Worm (Caenorhabditis elegans) whole organism, young adult: ENCODE measurements around the gene W03G1.2.
A peak's percentile ranks its signal among the peaks of the same experiment; 100 is the strongest.

ENCODE experiments used
- C06A6.2 ChIP-seq: fragments of 200-800 bp; sonication (Bioruptor generic); conservative IDR thresholded peaks from 2 replicates; pipeline ENCODE4 v1.3.6; 2022; ENCODE audit warnings: missing genetic modification characterization, missing compliant biosample characterization
- C17E4.6 ChIP-seq: fragments of 200-800 bp; sonication (Bioruptor generic); IDR thresholded peaks from 2 replicates; pipeline ENCODE4 v1.3.6; 2022; ENCODE audit warnings: missing genetic modification reagents, missing genetic modification characterization, missing compliant biosample characterization
- D2030.7 ChIP-seq: fragments of 200-800 bp; sonication (Bioruptor generic); IDR thresholded peaks from 2 replicates; pipeline ENCODE4 v1.3.6; 2022; ENCODE audit warnings: missing genetic modification reagents, missing genetic modification characterization, missing compliant biosample characterization
- F49E8.2 ChIP-seq: sonication (generic microtip); optimal IDR thresholded peaks from 3 replicates; lab custom pipeline; 2017; ENCODE audit warnings: missing genetic modification characterization, mild to moderate bottlenecking, missing compliant biosample characterization, antibody characterized with exemption, moderate library complexity; ENCODE audit not compliant: insufficient read depth
- F57C9.4 ChIP-seq: sonication (generic microtip); optimal IDR thresholded peaks from 2 replicates; lab custom pipeline; 2017; ENCODE audit warnings: mild to moderate bottlenecking, missing genetic modification characterization, missing compliant biosample characterization
- Y53F4B.3 ChIP-seq: fragments of 200-800 bp; sonication (Bioruptor generic); IDR thresholded peaks from 2 replicates; pipeline ENCODE4 v1.3.6; 2022; ENCODE audit warnings: missing genetic modification reagents, missing genetic modification characterization, missing compliant biosample characterization
- Y79H2A.3 ChIP-seq: fragments of 200-800 bp; sonication (Bioruptor generic); conservative IDR thresholded peaks from 2 replicates; pipeline ENCODE4 v1.3.6; 2022; ENCODE audit warnings: missing genetic modification reagents, missing genetic modification characterization, missing compliant biosample characterization
- akir-1 ChIP-seq: fragments of 200-800 bp; sonication (Bioruptor generic); optimal IDR thresholded peaks from 2 replicates; lab custom pipeline; 2018; ENCODE audit warnings: mild to moderate bottlenecking, missing genetic modification characterization, moderate library complexity, missing compliant biosample characterization
- attf-6 ChIP-seq: fragments of 200-800 bp; sonication (Bioruptor generic); IDR thresholded peaks from 2 replicates; pipeline ENCODE4 v1.3.6; 2022; ENCODE audit warnings: missing genetic modification reagents, missing genetic modification characterization, missing compliant biosample characterization
- cebp-1 ChIP-seq, 2 experiments: fragments of 200-800 bp in 1 of 2; sonication (Bioruptor generic) in 1 of 2; sonication (generic microtip) in 1 of 2; IDR thresholded peaks in 1 of 2; optimal IDR thresholded peaks in 1 of 2; 2 replicates each; pipeline versions ENCODE4 v1.3.6 to Lab custom; 2017 to 2022; ENCODE audit warnings: missing compliant biosample characterization in 2 of 2, missing genetic modification characterization in 2 of 2, mild to moderate bottlenecking in 1 of 2, missing genetic modification reagents in 1 of 2, moderate library complexity in 1 of 2
- ceh-100 ChIP-seq: fragments of 200-800 bp; sonication (Bioruptor generic); IDR thresholded peaks from 2 replicates; pipeline ENCODE4 v1.3.6; 2022; ENCODE audit warnings: missing genetic modification reagents, missing genetic modification characterization, missing compliant biosample characterization
- ceh-58 ChIP-seq: fragments of 200-800 bp; sonication (Bioruptor generic); IDR thresholded peaks from 2 replicates; pipeline ENCODE4 v1.3.6; 2022; ENCODE audit warnings: missing genetic modification characterization, missing compliant biosample characterization
- dox-1 ChIP-seq: fragments of 200-800 bp; sonication (Bioruptor generic); IDR thresholded peaks from 2 replicates; pipeline ENCODE4 v1.3.6; 2022; ENCODE audit warnings: missing genetic modification reagents, missing genetic modification characterization, missing compliant biosample characterization
- egrh-3 ChIP-seq: fragments of 200-800 bp; sonication (Bioruptor generic); IDR thresholded peaks from 2 replicates; pipeline ENCODE4 v1.3.6; 2022; ENCODE audit warnings: missing genetic modification reagents, missing genetic modification characterization, missing compliant biosample characterization
- ets-4 ChIP-seq: fragments of 200-800 bp; sonication (Bioruptor generic); optimal IDR thresholded peaks from 2 replicates; lab custom pipeline; 2018; ENCODE audit warnings: mild to moderate bottlenecking, missing genetic modification characterization, missing compliant biosample characterization
- him-1 ChIP-seq: sonication (generic microtip); optimal IDR thresholded peaks from 2 replicates; lab custom pipeline; 2016; ENCODE audit warnings: missing genotype, missing genetic modification reagents, missing genetic modification characterization, missing compliant biosample characterization
- let-607 ChIP-seq, 2 experiments: fragments of 200-800 bp in 1 of 2; sonication (Bioruptor generic) in 1 of 2; sonication (generic microtip) in 1 of 2; optimal IDR thresholded peaks; 2 replicates each; lab custom pipeline; 2016 to 2018; ENCODE audit warnings: mild to moderate bottlenecking in 2 of 2, missing compliant biosample characterization in 2 of 2, missing genetic modification characterization in 2 of 2, moderate library complexity in 2 of 2, missing genotype in 1 of 2
- lin-26 ChIP-seq: fragments of 200-800 bp; sonication (Bioruptor generic); IDR thresholded peaks from 2 replicates; pipeline ENCODE4 v1.3.6; 2022; ENCODE audit warnings: missing genetic modification reagents, missing genetic modification characterization, missing compliant biosample characterization
- madf-10 ChIP-seq: sonication (generic microtip); optimal IDR thresholded peaks from 2 replicates; lab custom pipeline; 2016; ENCODE audit warnings: mild to moderate bottlenecking, missing genetic modification characterization, missing compliant biosample characterization
- madf-6 ChIP-seq: fragments of 200-800 bp; sonication (Bioruptor generic); IDR thresholded peaks from 2 replicates; pipeline ENCODE4 v1.3.6; 2022; ENCODE audit warnings: missing genetic modification reagents, missing genetic modification characterization, missing compliant biosample characterization
- nhr-80 ChIP-seq: sonication (generic microtip); optimal IDR thresholded peaks from 2 replicates; lab custom pipeline; 2016; ENCODE audit warnings: missing genetic modification characterization, missing compliant biosample characterization
- nhr-90 ChIP-seq: sonication (generic microtip); optimal IDR thresholded peaks from 2 replicates; lab custom pipeline; 2016; ENCODE audit warnings: missing genotype, mild to moderate bottlenecking, missing genetic modification characterization, missing compliant biosample characterization
- rpc-1 ChIP-seq, 2 experiments: fragments of 150-350 bp in 1 of 2; sonication (generic microtip) in 1 of 2; optimal IDR thresholded peaks; 2 replicates each; lab custom pipeline; 2014 to 2018; ENCODE audit warnings: missing biosample characterization in 1 of 2, missing genetic modification characterization in 1 of 2, missing genetic modification reagents in 1 of 2, missing genotype in 1 of 2
- sdz-38 ChIP-seq: sonication (generic microtip); optimal IDR thresholded peaks from 2 replicates; lab custom pipeline; 2016; ENCODE audit warnings: missing genotype, missing genetic modification characterization, missing compliant biosample characterization
- tbp1 ChIP-seq: fragments of 200-800 bp; sonication (Bioruptor generic); optimal IDR thresholded peaks from 2 replicates; lab custom pipeline; 2018; ENCODE audit warnings: mild to moderate bottlenecking, missing genetic modification characterization, missing compliant biosample characterization
- xnd-1 ChIP-seq: sonication (generic microtip); optimal IDR thresholded peaks from 2 replicates; lab custom pipeline; 2016; ENCODE audit warnings: missing genotype, missing genetic modification reagents, missing genetic modification characterization, missing compliant biosample characterization
- zfh-2 ChIP-seq: fragments of 200-800 bp; sonication (Bioruptor generic); conservative IDR thresholded peaks from 2 replicates; pipeline ENCODE4 v1.3.6; 2022; ENCODE audit warnings: missing genetic modification reagents, missing genetic modification characterization, missing compliant biosample characterization
- zim-3 ChIP-seq: sonication (generic microtip); optimal IDR thresholded peaks from 2 replicates; lab custom pipeline; 2017; ENCODE audit warnings: mild to moderate bottlenecking, missing genetic modification characterization, moderate library complexity, missing compliant biosample characterization
- ztf-18 ChIP-seq: sonication (generic microtip); optimal IDR thresholded peaks from 2 replicates; lab custom pipeline; 2016; ENCODE audit warnings: missing genotype, mild to moderate bottlenecking, missing genetic modification characterization, missing compliant biosample characterization
- ztf-22 ChIP-seq: fragments of 200-800 bp; sonication (Bioruptor generic); optimal IDR thresholded peaks from 2 replicates; lab custom pipeline; 2018; ENCODE audit warnings: mild to moderate bottlenecking, missing genetic modification characterization, moderate library complexity, missing compliant biosample characterization
- ztf-26 ChIP-seq: sonication (generic microtip); optimal IDR thresholded peaks from 2 replicates; lab custom pipeline; 2017; ENCODE audit warnings: missing genetic modification characterization, missing compliant biosample characterization

Gene W03G1.2

DNA sequence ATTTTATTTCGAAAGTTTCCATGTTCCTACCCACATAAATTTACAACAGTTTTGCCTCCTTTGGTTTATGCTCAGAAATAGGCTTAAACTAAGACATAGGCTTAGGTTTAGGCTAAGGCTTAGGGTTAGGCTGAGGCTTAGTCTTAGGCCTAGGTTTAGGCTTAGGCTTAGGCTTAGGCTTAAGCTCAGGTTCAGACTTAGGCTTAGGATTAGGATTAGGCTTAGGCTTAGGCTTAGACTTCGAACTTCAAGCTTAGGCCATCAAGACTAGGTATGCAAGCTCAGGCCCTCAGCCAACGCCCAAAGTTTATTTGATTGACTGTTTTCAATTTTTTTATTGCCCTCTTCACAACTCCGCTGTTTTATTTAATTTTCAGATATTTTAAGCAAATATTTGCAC lies 21.4 kb downstream of the W03G1.2 start:
- TF ChIP-seq ztf-18 (tag; lab: Kevin White, UChicago), result no peak
- no peak for TF ChIP-seq ceh-100 (GFP tag; lab: Robert Waterston, UW)
- TF ChIP-seq, all 124 proteins: peak for 0

DNA sequence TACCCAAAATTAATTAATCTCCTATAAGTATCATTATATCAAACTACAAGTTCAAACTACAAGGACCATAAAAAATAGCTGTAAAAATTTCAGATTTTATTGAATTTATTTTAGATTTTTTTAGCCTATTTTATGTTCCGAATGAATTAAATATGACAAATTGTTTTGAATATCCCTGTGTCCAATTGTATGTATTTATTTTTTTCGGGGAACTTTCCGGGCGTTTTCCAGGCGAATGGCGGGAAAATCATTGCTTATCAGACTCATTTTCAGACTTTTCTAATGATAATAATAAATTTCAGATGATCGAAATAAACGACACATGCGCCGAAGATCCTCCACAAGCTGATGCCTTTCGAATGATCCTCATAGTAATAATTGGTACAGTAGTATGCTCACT lies 23.5 kb downstream of the W03G1.2 start, which contains the start of gene F56A11.4:
F56A11.4 (plus strand) TSS at position 301 of the 400 bp plus-strand sequence.
- TF ChIP-seq tbp1 (GFP tag; lab: Kevin White, UChicago) (no peak), C17E4.6 (GFP tag; lab: Robert Waterston, UW) (no peak), F49E8.2 (tag; lab: Kevin White, UChicago) (no peak), ceh-58 (GFP tag; lab: Robert Waterston, UW) (no peak), F57C9.4 (tag; lab: Kevin White, UChicago) (no peak), zim-3 (tag; lab: Kevin White, UChicago) (no peak), let-607 (tag; optimal IDR thresholded peaks at IDR 0.05; lab: Kevin White, UChicago) (no peak), madf-10 (tag; lab: Kevin White, UChicago) (no peak), dox-1 (GFP tag; lab: Robert Waterston, UW) (no peak), Y79H2A.3 (GFP tag; lab: Robert Waterston, UW) (no peak)

DNA sequence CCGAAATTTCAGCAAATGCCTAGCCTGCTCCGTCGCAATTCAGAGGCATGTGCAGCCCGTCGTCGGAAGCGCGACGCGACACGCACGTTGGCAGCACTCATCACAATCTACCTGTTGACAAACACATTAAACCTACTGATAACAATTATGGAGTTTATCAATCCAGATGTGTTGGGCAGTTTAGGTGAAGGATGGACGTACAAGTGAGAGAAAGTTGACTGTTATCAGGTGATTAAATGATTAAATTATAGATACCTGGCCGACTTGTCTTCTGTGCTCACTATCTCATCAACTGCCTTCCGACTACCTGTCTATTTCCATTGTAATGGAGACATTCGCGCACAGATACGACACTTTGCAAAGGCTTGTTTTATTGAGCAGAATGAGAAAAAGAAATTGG lies 27.5 kb downstream of the W03G1.2 start:
- peak; percentile 66 for TF ChIP-seq ztf-22 (GFP tag; lab: Kevin White, UChicago)
- TF ChIP-seq ztf-26, result no peak
- TF ChIP-seq let-607 (tag; optimal IDR thresholded peaks at IDR 0.05; lab: Kevin White, UChicago), result peak in 1 of 2 experiments; percentile 4
- peak; percentile 83 for TF ChIP-seq ets-4
- TF ChIP-seq nhr-80 (tag; lab: Kevin White, UChicago), result peak; percentile 93
- TF ChIP-seq D2030.7 (GFP tag; lab: Robert Waterston, UW), result no peak
- TF ChIP-seq, all 124 proteins: peak for 4

DNA sequence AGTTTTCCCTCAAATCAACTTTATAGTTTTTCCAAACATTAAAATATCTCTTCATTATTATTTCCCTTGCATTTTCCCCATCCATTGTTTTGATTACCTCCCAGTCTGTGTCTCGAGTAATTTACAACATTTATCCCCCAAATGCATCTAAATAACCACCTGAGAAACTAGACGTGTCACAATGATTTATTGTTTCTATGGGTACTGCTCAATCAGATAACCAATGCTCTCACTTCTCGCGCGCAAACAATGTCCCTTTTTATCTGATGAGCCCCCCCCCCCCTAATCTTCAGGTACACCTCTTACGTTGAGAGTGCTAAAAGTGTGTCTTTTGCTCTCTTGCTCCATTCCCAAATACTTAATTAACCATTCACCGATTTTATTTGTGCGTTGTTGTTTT lies 29.6 kb downstream of the W03G1.2 start:
- TF ChIP-seq akir-1 (GFP tag; lab: Kevin White, UChicago) (no peak), rpc-1 (optimal IDR thresholded peaks at IDR 0.05; lab: Kevin White, UChicago) (no peak), rpc-1 (tag; optimal IDR thresholded peaks at IDR 0.05; lab: Kevin White, UChicago) (no peak), lin-26 (GFP tag; lab: Robert Waterston, UW) (no peak), attf-6 (GFP tag; lab: Robert Waterston, UW) (no peak), cebp-1 (GFP tag; IDR thresholded peaks at IDR 0.05; lab: Robert Waterston, UW) (no peak), cebp-1 (tag; optimal IDR thresholded peaks at IDR 0.05; lab: Kevin White, UChicago) (no peak), egrh-3 (GFP tag; lab: Robert Waterston, UW) (no peak), nhr-90 (no peak), Y53F4B.3 (GFP tag; lab: Robert Waterston, UW) (no peak), sdz-38 (no peak), xnd-1 (tag; lab: Kevin White, UChicago) (no peak), madf-6 (GFP tag; lab: Robert Waterston, UW) (no peak), C06A6.2 (GFP tag; lab: Robert Waterston, UW) (no peak)

DNA sequence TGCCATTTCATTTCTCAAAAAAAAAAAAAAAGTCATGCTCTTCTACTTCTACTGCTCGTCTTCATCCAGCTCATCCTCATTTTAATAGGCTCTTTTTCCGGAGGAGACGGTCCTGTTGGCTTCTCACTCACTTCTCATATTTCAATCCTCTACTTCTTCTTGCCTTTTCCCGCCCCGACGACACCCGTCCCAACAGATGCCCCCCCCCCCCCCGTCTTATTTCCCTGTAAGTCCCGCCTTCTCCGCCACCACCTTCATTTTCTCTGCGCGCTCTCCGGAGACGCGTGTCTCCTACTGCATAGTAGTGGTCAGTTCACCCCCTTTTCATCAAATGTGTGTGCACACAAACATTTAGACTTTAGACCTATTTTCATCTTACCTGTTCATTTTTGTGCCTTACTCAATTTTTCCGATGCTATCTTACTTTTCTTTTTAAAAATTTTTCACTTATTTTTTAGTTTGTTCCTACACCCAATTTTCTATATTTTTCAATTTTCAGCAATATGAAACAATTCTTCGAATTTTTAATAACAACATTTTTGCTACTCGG lies 34.4 kb downstream of the W03G1.2 start, which contains the start of gene efn-4:
efn-4 (plus strand) TSS at position 500 of the 550 bp plus-strand sequence.
- no peak for TF ChIP-seq him-1 (tag; lab: Kevin White, UChicago)
- peak; percentile 31; the same call in 1 of the 2 replicates for TF ChIP-seq egrh-3 (GFP tag; lab: Robert Waterston, UW)
- TF ChIP-seq zfh-2 (GFP tag; lab: Robert Waterston, UW), result peak; percentile 69
